Worm (Caenorhabditis elegans) whole organism, L4 larva: Measurements from ENCODE around the gene C26E1.1.

Source experiments
- ZK546.5 ChIP-seq, 2 experiments: sonication (generic microtip); optimal IDR thresholded peaks; 2 replicates each; lab custom pipeline; 2017; ENCODE audit warnings: missing biosample characterization in 2 of 2, missing genetic modification characterization in 2 of 2
- aly-2 ChIP-seq: sonication (generic microtip); optimal IDR thresholded peaks from 2 replicates; lab custom pipeline; 2018; ENCODE audit warnings: missing biosample characterization, missing genetic modification characterization
- egl-27 ChIP-seq: sonication (generic microtip); optimal IDR thresholded peaks from 3 replicates; lab custom pipeline; 2017; ENCODE audit warnings: missing biosample characterization, missing genetic modification reagents, missing genetic modification characterization
- egl-43 ChIP-seq: fragments of 200-800 bp; sonication (Bioruptor generic); IDR thresholded peaks from 2 replicates; pipeline ENCODE4 v1.3.6; 2022; ENCODE audit warnings: missing genetic modification reagents, missing genetic modification characterization, missing compliant biosample characterization
- fos-1 ChIP-seq: fragments of 150-350 bp; optimal IDR thresholded peaks from 2 replicates; lab custom pipeline; 2014; ENCODE audit warnings: missing biosample characterization, missing genetic modification characterization
- lin-15B ChIP-seq: fragments of 150-350 bp; sonication (generic microtip); optimal IDR thresholded peaks from 3 replicates; lab custom pipeline; 2014; ENCODE audit warnings: missing biosample characterization, missing genetic modification characterization
- lin-39 ChIP-seq: fragments of 150-350 bp; optimal IDR thresholded peaks from 2 replicates; lab custom pipeline; 2014; ENCODE audit warnings: missing biosample characterization, missing genetic modification reagents, missing genetic modification characterization
- lsy-2 ChIP-seq, 2 experiments: fragments of 150-350 bp in 1 of 2; sonication (generic microtip) in 1 of 2; optimal IDR thresholded peaks; 2 replicates each; lab custom pipeline; 2014 to 2017; ENCODE audit warnings: missing biosample characterization in 2 of 2, missing genetic modification characterization in 2 of 2
- nhr-10 ChIP-seq: fragments of 150-350 bp; optimal IDR thresholded peaks from 2 replicates; lab custom pipeline; 2014; ENCODE audit warnings: missing biosample characterization, missing genetic modification characterization
- nhr-25 ChIP-seq: sonication (generic microtip); optimal IDR thresholded peaks from 2 replicates; lab custom pipeline; 2017; ENCODE audit warnings: missing genetic modification characterization, mild to moderate bottlenecking, missing compliant biosample characterization, antibody characterized with exemption, moderate library complexity, borderline replicate concordance; ENCODE audit not compliant: insufficient read depth
- pqm-1 ChIP-seq: sonication (generic microtip); optimal IDR thresholded peaks from 2 replicates; lab custom pipeline; 2017; ENCODE audit warnings: missing biosample characterization, missing genetic modification characterization
- set-16 ChIP-seq: fragments of 200-800 bp; sonication (Bioruptor generic); IDR thresholded peaks from 2 replicates; pipeline ENCODE4 v1.3.6; 2022; ENCODE audit warnings: missing genetic modification reagents, missing genetic modification characterization, missing compliant biosample characterization
- zag-1 ChIP-seq: fragments of 150-350 bp; optimal IDR thresholded peaks from 2 replicates; lab custom pipeline; 2014; ENCODE audit warnings: missing biosample characterization, missing genetic modification characterization

DNA sequence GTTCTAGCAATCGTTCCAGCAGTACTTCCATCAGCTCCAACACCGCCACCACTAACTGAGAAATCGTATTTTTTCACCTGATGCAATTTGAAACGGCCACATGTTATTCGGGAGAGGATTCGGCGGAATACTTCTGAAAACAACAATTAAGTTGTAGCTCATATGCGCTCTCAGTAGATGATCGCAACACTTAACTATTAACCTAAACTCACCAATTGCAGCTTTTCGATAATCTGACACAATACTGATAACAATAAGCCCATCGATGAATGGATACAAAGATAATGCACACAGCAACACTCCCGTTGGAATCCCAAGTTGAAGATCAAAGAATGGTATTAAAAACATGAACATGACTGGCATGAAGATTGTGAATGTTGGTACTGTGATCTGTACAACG is 40.7 kb downstream of the C26E1.1 start:
- TF ChIP-seq egl-27 (tag; lab: Kevin White, UChicago) (no peak), fos-1 (no peak), egl-43 (GFP tag; lab: Robert Waterston, UW) (no peak), aly-2 (tag; lab: Kevin White, UChicago) (no peak), ZK546.5 (tag; optimal IDR thresholded peaks at IDR 0.05; lab: Kevin White, UChicago) (no peak), zag-1 (tag; lab: Kevin White, UChicago) (no peak), nhr-25 (tag; lab: Kevin White, UChicago) (no peak), set-16 (GFP tag; lab: Robert Waterston, UW) (no peak), pqm-1 (tag; lab: Kevin White, UChicago) (no peak), lin-39 (tag; lab: Kevin White, UChicago) (no peak), lsy-2 (tag; optimal IDR thresholded peaks at IDR 0.05; lab: Kevin White, UChicago) (no peak), nhr-10 (tag; lab: Kevin White, UChicago) (no peak), lin-15B (tag; lab: Kevin White, UChicago) (no peak)
